Worm (Caenorhabditis elegans): Measurements from ENCODE around the gene K08B4.7.

Gene K08B4.7

DNA sequence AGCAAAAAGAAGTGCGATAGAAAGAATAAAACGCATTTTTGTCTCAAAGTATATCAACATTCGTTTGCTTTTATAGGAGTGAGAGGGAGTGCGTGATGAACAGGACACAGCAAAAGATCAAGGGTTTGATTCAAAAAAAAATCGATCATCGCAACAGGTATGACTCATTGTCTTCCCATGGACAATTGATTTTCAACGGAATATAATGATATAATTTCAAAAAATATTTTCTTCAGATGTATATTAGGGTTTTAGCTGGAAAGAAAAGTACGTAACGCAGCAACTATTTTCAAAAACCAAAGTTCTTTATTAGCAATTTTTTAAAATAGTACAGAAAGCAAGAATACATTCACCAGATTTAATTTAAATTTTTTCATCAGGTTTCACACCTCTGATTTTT is at the start of gene K08B4.7:
K08B4.7 (minus strand) TSS at position 101 of the 400 bp plus-strand sequence.
- TF ChIP-seq snpc-4 (GFP tag; optimal IDR thresholded peaks at IDR 0.05) (no peak), snpc-4 (tag; optimal IDR thresholded peaks at IDR 0.05) (no peak), hmg-20 (GFP tag; IDR thresholded peaks at IDR 0.05) (no peak), ceh-79 (tag; optimal IDR thresholded peaks at IDR 0.05) (no peak), B0035.1 (tag; optimal IDR thresholded peaks at IDR 0.05) (no peak), K11D2.4 (GFP tag; IDR thresholded peaks at IDR 0.05) (no peak), mxl-1 (tag; optimal IDR thresholded peaks at IDR 0.05) (no peak)

DNA sequence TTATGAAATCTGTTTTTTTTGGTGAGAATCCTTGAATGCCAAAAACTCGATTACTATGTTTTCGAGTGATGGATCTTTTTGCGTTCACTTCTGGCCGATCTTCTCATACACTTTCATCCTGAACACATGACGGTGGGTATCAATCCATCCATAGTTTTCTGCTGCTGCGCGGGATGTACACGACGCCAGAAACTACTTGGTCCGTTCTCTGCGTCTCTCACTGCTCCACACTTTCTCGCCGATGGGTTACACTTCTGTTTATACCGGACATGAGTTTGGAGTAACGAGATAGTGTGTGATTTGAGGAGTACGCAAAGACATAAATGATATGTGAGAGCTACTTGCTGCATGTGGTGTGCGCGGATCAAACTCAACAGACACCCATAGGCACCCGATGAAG is 48.5 kb upstream of the K08B4.7 start:
- TF ChIP-seq ceh-58 (GFP tag; IDR thresholded peaks at IDR 0.05) (no peak), F49E8.2 (tag; optimal IDR thresholded peaks at IDR 0.05; ENCODE audit: insufficient read depth) (no peak), bed-2 (GFP tag; IDR thresholded peaks at IDR 0.05) (no peak), ZK185.1 (tag; optimal IDR thresholded peaks at IDR 0.05; ENCODE audit: poor library complexity, severe bottlenecking) (no peak), fkh-3 (tag; optimal IDR thresholded peaks at IDR 0.05) (no peak), bed-1 (GFP tag; IDR thresholded peaks at IDR 0.05) (no peak), hmg-1.2 (GFP tag; IDR thresholded peaks at IDR 0.05) (peak; percentile 70), lin-26 (GFP tag; IDR thresholded peaks at IDR 0.05) (no peak)

DNA sequence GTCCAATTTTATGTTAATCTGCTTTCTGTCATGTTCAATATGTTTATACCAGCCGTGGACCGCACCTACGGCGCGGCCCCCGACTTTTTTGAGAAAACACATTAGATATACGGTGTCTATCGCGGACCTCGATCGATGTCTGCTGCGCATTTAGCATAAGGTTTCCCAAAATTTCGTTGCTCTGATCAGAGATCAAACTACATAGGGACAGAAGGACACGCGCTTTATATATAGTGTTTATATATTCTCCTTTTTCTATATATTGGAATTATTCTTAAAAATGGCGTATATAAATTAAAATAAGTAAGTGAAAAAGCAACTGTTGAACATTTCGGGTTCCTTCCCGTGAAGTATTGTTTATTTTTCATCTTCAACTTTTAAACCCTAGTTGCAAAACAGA is 48.0 kb upstream of the K08B4.7 start:
- peak; percentile 3 for TF ChIP-seq snpc-4 (GFP tag; optimal IDR thresholded peaks at IDR 0.05)
- TF ChIP-seq snpc-4 (tag; optimal IDR thresholded peaks at IDR 0.05) = peak; percentile 62 to 93 (median 81)
- peak; percentile 59 for TF ChIP-seq hmg-1.2 (GFP tag; IDR thresholded peaks at IDR 0.05)
- peak; percentile 81 for TF ChIP-seq pbrm-1 (GFP tag; IDR thresholded peaks at IDR 0.05)
- peak; percentile 79 for TF ChIP-seq snpc-1.1 (tag; optimal IDR thresholded peaks at IDR 0.05; ENCODE audit: insufficient read depth)
- 0 out of 2 replicates have a peak, but pooled peaks have one; percentile 11 for TF ChIP-seq attf-6 (GFP tag; IDR thresholded peaks at IDR 0.05)

DNA sequence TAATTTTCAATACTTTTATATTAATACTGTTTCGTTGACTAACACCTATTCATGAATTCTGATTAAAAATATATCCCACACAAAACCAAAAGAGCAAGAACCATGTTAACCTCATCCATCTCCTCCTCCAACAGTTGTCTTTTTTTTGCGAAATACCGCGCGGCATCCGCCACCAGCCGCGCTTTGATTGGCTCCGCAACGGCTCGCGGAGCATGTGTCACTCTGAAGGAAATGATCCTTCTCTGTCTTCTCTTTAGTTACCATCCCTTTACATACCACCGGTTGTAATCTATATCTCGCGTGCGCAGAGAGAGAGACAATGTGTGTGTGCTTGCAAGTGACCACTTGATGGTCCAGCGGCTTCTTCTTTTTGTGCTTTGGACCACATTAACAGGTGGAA is 43.4 kb upstream of the K08B4.7 start:
- TF ChIP-seq somi-1 (GFP tag; optimal IDR thresholded peaks at IDR 0.05) (no peak), cebp-1 (GFP tag; IDR thresholded peaks at IDR 0.05) (no peak), cebp-1 (tag; optimal IDR thresholded peaks at IDR 0.05) (no peak), T07F8.4 (tag; optimal IDR thresholded peaks at IDR 0.05) (no peak), mes-4 (tag; optimal IDR thresholded peaks at IDR 0.05) (no peak), nhr-27 (tag; optimal IDR thresholded peaks at IDR 0.05) (no peak), mcd-1 (GFP tag; IDR thresholded peaks at IDR 0.05) (no peak), mel-28 (tag; optimal IDR thresholded peaks at IDR 0.05; ENCODE audit: borderline replicate concordance) (no peak), lin-26 (GFP tag; IDR thresholded peaks at IDR 0.05) (no peak), F23B12.7 (tag; optimal IDR thresholded peaks at IDR 0.05; ENCODE audit: insufficient read depth) (no peak), F55B11.4 (tag; optimal IDR thresholded peaks at IDR 0.05; ENCODE audit: borderline replicate concordance, insufficient read depth) (no peak), Y53F4B.3 (GFP tag; IDR thresholded peaks at IDR 0.05) (no peak), bed-2 (GFP tag; IDR thresholded peaks at IDR 0.05) (no peak), egl-18 (GFP tag; IDR thresholded peaks at IDR 0.05) (no peak), attf-3 (GFP tag; conservative IDR thresholded peaks at IDR 0.05) (no peak), unc-62 (GFP tag; optimal IDR thresholded peaks at IDR 0.05) (no peak), let-526 (GFP tag; IDR thresholded peaks at IDR 0.05) (no peak)

DNA sequence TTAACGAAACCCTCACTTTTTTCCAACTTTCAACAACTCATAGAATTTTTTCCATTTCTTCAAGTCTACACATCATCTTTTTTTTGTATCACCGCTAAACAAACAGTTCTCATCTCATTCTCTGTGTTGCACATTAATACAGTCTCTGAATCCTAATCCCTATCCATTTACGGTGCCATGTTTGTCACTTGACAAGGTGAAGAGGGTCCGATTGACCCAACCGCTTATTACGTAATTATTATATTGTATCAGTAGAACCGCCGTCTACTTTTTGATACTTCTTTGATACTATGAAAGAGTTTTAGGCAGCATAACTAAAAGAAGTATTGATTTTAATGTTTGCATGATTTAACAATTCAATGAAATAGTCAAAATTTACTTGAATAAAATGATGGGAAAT is 42.4 kb upstream of the K08B4.7 start:
- TF ChIP-seq zim-3 (tag; optimal IDR thresholded peaks at IDR 0.05) (no peak), fkh-3 (tag; optimal IDR thresholded peaks at IDR 0.05) (no peak), lsy-27 (tag; optimal IDR thresholded peaks at IDR 0.05; ENCODE audit: borderline replicate concordance, insufficient read depth) (no peak), K12H6.12 (tag; optimal IDR thresholded peaks at IDR 0.05) (no peak), ceh-100 (GFP tag; IDR thresholded peaks at IDR 0.05) (no peak), F52B5.7 (tag; optimal IDR thresholded peaks at IDR 0.05) (no peak), mes-4 (tag; optimal IDR thresholded peaks at IDR 0.05) (no peak), ztf-6 (GFP tag; IDR thresholded peaks at IDR 0.05) (no peak)
